Worm (Caenorhabditis elegans): ENCODE data around the gene nhr-181.
A peak's percentile ranks its signal among the peaks of the same experiment; 100 is the strongest.

nhr-181 gene

ce11 chrV:4127435-4127834 is 32.6 kb downstream of the nhr-181 start, which contains the start of gene T05B4.13:
TSS of gene T05B4.13 (minus strand) at chrV:4127535.
- TF ChIP-seq aly-2 (tag; optimal IDR thresholded peaks at IDR 0.05), result no peak
- TF ChIP-seq crh-2 (tag; optimal IDR thresholded peaks at IDR 0.05), result no peak
- no peak for TF ChIP-seq ceh-82 (tag; optimal IDR thresholded peaks at IDR 0.05)
- TF ChIP-seq sma-9 (GFP tag; optimal IDR thresholded peaks at IDR 0.05), result no peak
- TF ChIP-seq sma-9 (tag; optimal IDR thresholded peaks at IDR 0.05), result no peak
- no peak for TF ChIP-seq F13H6.1 (tag; optimal IDR thresholded peaks at IDR 0.05)
- TF ChIP-seq R02D3.7 (tag; optimal IDR thresholded peaks at IDR 0.05), result no peak
- TF ChIP-seq skn-1 (tag; optimal IDR thresholded peaks at IDR 0.05), result no peak
- TF ChIP-seq nhr-12 (tag; optimal IDR thresholded peaks at IDR 0.05), result no peak
- no peak for TF ChIP-seq unc-62 (GFP tag; optimal IDR thresholded peaks at IDR 0.05)
- no peak for TF ChIP-seq mbf-1 (tag; optimal IDR thresholded peaks at IDR 0.05)
- TF ChIP-seq alr-1 (tag; optimal IDR thresholded peaks at IDR 0.05), result no peak
- no peak for TF ChIP-seq nhr-10 (tag; optimal IDR thresholded peaks at IDR 0.05)
- TF ChIP-seq nhr-21 (tag; optimal IDR thresholded peaks at IDR 0.05), result no peak
- no peak for TF ChIP-seq ztf-1 (GFP tag; conservative IDR thresholded peaks at IDR 0.05)
- TF ChIP-seq lin-39 (tag; optimal IDR thresholded peaks at IDR 0.05), result no peak

ce11 chrV:4129604-4130003 is 34.8 kb downstream of the nhr-181 start, which contains the start of gene phat-4:
TSS of gene phat-4 (plus strand) at chrV:4129904.
- TF ChIP-seq skn-1 (tag; optimal IDR thresholded peaks at IDR 0.05) (no peak), nhr-6 (tag; optimal IDR thresholded peaks at IDR 0.05) (no peak), ztf-11 (tag; optimal IDR thresholded peaks at IDR 0.05) (no peak), nhr-23 (tag; optimal IDR thresholded peaks at IDR 0.05) (no peak), nhr-11 (tag; optimal IDR thresholded peaks at IDR 0.05) (no peak), unc-62 (GFP tag; optimal IDR thresholded peaks at IDR 0.05) (no peak), unc-39 (tag; optimal IDR thresholded peaks at IDR 0.05) (no peak), F13H6.1 (tag; optimal IDR thresholded peaks at IDR 0.05) (no peak)

- TF ChIP-seq blmp-1 (tag; optimal IDR thresholded peaks at IDR 0.05; ENCODE audit: insufficient read depth), result peak; percentile 72
- peak; percentile 67 for TF ChIP-seq nhr-6 (tag; optimal IDR thresholded peaks at IDR 0.05)
- TF ChIP-seq mbf-1 (tag; optimal IDR thresholded peaks at IDR 0.05), result no peak
- no peak for TF ChIP-seq unc-62 (GFP tag; optimal IDR thresholded peaks at IDR 0.05)
- no peak for TF ChIP-seq ZK546.5 (tag; optimal IDR thresholded peaks at IDR 0.05)
- TF ChIP-seq ztf-4 (tag; optimal IDR thresholded peaks at IDR 0.05), result no peak
- TF ChIP-seq fos-1 (tag; optimal IDR thresholded peaks at IDR 0.05), result peak; percentile 73
- TF ChIP-seq nhr-23 (tag; optimal IDR thresholded peaks at IDR 0.05), result no peak
- TF ChIP-seq nhr-237 (tag; optimal IDR thresholded peaks at IDR 0.05), result no peak
- peak; percentile 87 for TF ChIP-seq nhr-21 (tag; optimal IDR thresholded peaks at IDR 0.05)
- peak; percentile 60 for TF ChIP-seq egl-27 (tag; optimal IDR thresholded peaks at IDR 0.05)
- TF ChIP-seq sma-3 (GFP tag; optimal IDR thresholded peaks at IDR 0.05), result peak; percentile 89
- TF ChIP-seq lin-13 (GFP tag; optimal IDR thresholded peaks at IDR 0.05), result peak; percentile 31
- peak in 1 of 2 experiments; percentile 40 for TF ChIP-seq mdl-1 (tag; optimal IDR thresholded peaks at IDR 0.05)
- TF ChIP-seq ceh-82 (tag; optimal IDR thresholded peaks at IDR 0.05), result no peak
- peak; percentile 51 for TF ChIP-seq crh-2 (tag; optimal IDR thresholded peaks at IDR 0.05)
- TF ChIP-seq sem-4 (tag; optimal IDR thresholded peaks at IDR 0.05), result peak; percentile 61
- peak; percentile 19 for TF ChIP-seq unc-55 (GFP tag; optimal IDR thresholded peaks at IDR 0.05)
- peak; percentile 96 for TF ChIP-seq nhr-129 (tag; optimal IDR thresholded peaks at IDR 0.05)
- TF ChIP-seq lin-39 (tag; optimal IDR thresholded peaks at IDR 0.05), result no peak
- TF ChIP-seq aly-2 (tag; optimal IDR thresholded peaks at IDR 0.05), result no peak
- TF ChIP-seq skn-1 (tag; optimal IDR thresholded peaks at IDR 0.05), result peak; percentile 72
- peak; percentile 82 for TF ChIP-seq F13H6.1 (tag; optimal IDR thresholded peaks at IDR 0.05)
- peak; percentile 86 for TF ChIP-seq nhr-25 (tag; optimal IDR thresholded peaks at IDR 0.05)
- TF ChIP-seq gmeb-1 (tag; optimal IDR thresholded peaks at IDR 0.05), result peak; percentile 62
- peak; percentile 51 for TF ChIP-seq C34F6.9 (tag; optimal IDR thresholded peaks at IDR 0.05)
- TF ChIP-seq sma-9 (GFP tag; optimal IDR thresholded peaks at IDR 0.05), result peak; percentile 93
- no peak for TF ChIP-seq sma-9 (tag; optimal IDR thresholded peaks at IDR 0.05)
- no peak for TF ChIP-seq snpc-4 (tag; optimal IDR thresholded peaks at IDR 0.05)
- no peak for TF ChIP-seq peb-1 (tag; optimal IDR thresholded peaks at IDR 0.05)
- TF ChIP-seq Y55F3AM.14 (GFP tag; optimal IDR thresholded peaks at IDR 0.05), result peak; percentile 86
Measured at ce11 chrV:4131471-4131939, 36.7 kb downstream of the nhr-181 start, which contains the start of gene nhr-57. TSS of gene nhr-57 (plus strand) at chrV:4131889.

Measured in whole organism, L2 larva.